Fruit fly (Drosophila melanogaster) whole organism, embryonic: ENCODE measurements around the gene CG13667.

ENCODE experiments used
- CG10209 ChIP-seq: fragments of 200-800 bp; sonication (Bioruptor generic); optimal IDR thresholded peaks from 3 replicates; lab custom pipeline; 2017; ENCODE audit warnings: missing biosample characterization, mild to moderate bottlenecking, missing genetic modification characterization, missing genetic modification reagents
- CG10274 ChIP-seq: fragments of 200-800 bp; sonication (Bioruptor generic); optimal IDR thresholded peaks from 3 replicates; lab custom pipeline; 2017; ENCODE audit warnings: missing biosample characterization, mild to moderate bottlenecking, missing genetic modification characterization
- CG10431 ChIP-seq: fragments of 200-800 bp; sonication (Bioruptor generic); optimal IDR thresholded peaks from 3 replicates; lab custom pipeline; 2018; ENCODE audit warnings: missing biosample characterization, mild to moderate bottlenecking, missing genetic modification characterization
- CG11247 ChIP-seq: fragments of 200-800 bp; sonication (Bioruptor generic); IDR thresholded peaks from 2 replicates; pipeline ENCODE4 v1.3.6; 2022; ENCODE audit warnings: missing biosample characterization, missing genetic modification characterization
- CG12236 ChIP-seq: fragments of 200-800 bp; sonication (Bioruptor generic); optimal IDR thresholded peaks from 2 replicates; lab custom pipeline; 2016; ENCODE audit warnings: missing biosample characterization, missing genetic modification characterization
- CG14710 ChIP-seq: fragments of 200-800 bp; sonication (Bioruptor generic); optimal IDR thresholded peaks from 3 replicates; lab custom pipeline; 2019; ENCODE audit warnings: missing biosample characterization, mild to moderate bottlenecking, missing genetic modification characterization, moderate library complexity
- CG18476 ChIP-seq: fragments of 200-800 bp; sonication (Bioruptor generic); optimal IDR thresholded peaks from 2 replicates; lab custom pipeline; 2016; ENCODE audit warnings: missing biosample characterization, mild to moderate bottlenecking, missing genetic modification characterization
- CG2875 ChIP-seq: fragments of 200-800 bp; sonication (Bioruptor generic); optimal IDR thresholded peaks from 2 replicates; lab custom pipeline; 2017; ENCODE audit warnings: missing biosample characterization, mild to moderate bottlenecking, missing genetic modification characterization, missing genetic modification reagents
- CG3065 ChIP-seq: fragments of 200-800 bp; sonication (Bioruptor generic); optimal IDR thresholded peaks from 2 replicates; lab custom pipeline; 2016; ENCODE audit warnings: missing biosample characterization, missing genetic modification characterization
- CG3163 ChIP-seq: fragments of 200-800 bp; sonication (Bioruptor generic); optimal IDR thresholded peaks from 3 replicates; lab custom pipeline; 2016; ENCODE audit warnings: missing biosample characterization, missing genetic modification characterization
- CG34376 ChIP-seq: fragments of 200-800 bp; sonication (Bioruptor generic); optimal IDR thresholded peaks from 2 replicates; lab custom pipeline; 2018; ENCODE audit warnings: missing biosample characterization, mild to moderate bottlenecking, missing genetic modification characterization
- CG34422 ChIP-seq: fragments of 200-800 bp; sonication (Bioruptor generic); IDR thresholded peaks from 3 replicates; pipeline ENCODE4 v1.3.6; 2022; ENCODE audit warnings: missing biosample characterization, missing genetic modification characterization
- CG4328 ChIP-seq: fragments of 200-800 bp; sonication (Bioruptor generic); optimal IDR thresholded peaks from 3 replicates; lab custom pipeline; 2017; ENCODE audit warnings: missing biosample characterization, missing genetic modification reagents, missing genetic modification characterization
- CG4404 ChIP-seq: fragments of 200-800 bp; sonication (Bioruptor generic); IDR thresholded peaks from 2 replicates; pipeline ENCODE4 v1.3.6; 2022; ENCODE audit warnings: missing biosample characterization, missing genetic modification characterization
- CG4854 ChIP-seq: fragments of 200-800 bp; sonication (Bioruptor generic); optimal IDR thresholded peaks from 2 replicates; lab custom pipeline; 2016; ENCODE audit warnings: missing biosample characterization, missing genetic modification characterization, inconsistent platforms
- CG7357 ChIP-seq: fragments of 200-800 bp; sonication (Bioruptor generic); IDR thresholded peaks from 3 replicates; pipeline ENCODE4 v1.3.6; 2022; ENCODE audit warnings: missing biosample characterization, missing genetic modification characterization
- CG9437 ChIP-seq: fragments of 200-800 bp; sonication (Bioruptor generic); optimal IDR thresholded peaks from 2 replicates; lab custom pipeline; 2018; ENCODE audit warnings: missing biosample characterization, mild to moderate bottlenecking, missing genetic modification characterization
- CG9876 ChIP-seq: fragments of 200-800 bp; sonication (Bioruptor generic); optimal IDR thresholded peaks from 2 replicates; lab custom pipeline; 2016; ENCODE audit warnings: missing biosample characterization, missing genetic modification characterization
- CrebB ChIP-seq: fragments of 200-800 bp; sonication (Bioruptor generic); optimal IDR thresholded peaks from 3 replicates; lab custom pipeline; 2018; ENCODE audit warnings: missing biosample characterization, mild to moderate bottlenecking, missing genetic modification characterization
- D19B ChIP-seq: fragments of 200-800 bp; sonication (Bioruptor generic); optimal IDR thresholded peaks from 2 replicates; lab custom pipeline; 2017; ENCODE audit warnings: missing biosample characterization, mild to moderate bottlenecking, missing genetic modification characterization
- Dfd ChIP-seq, 2 experiments: fragments of >200 bp; optimal IDR thresholded peaks; 2 replicates each; lab custom pipeline; 2017; ENCODE audit warnings: missing biosample characterization in 2 of 2, missing genetic modification characterization in 2 of 2
- Drgx ChIP-seq: fragments of 200-800 bp; sonication (Bioruptor generic); IDR thresholded peaks from 2 replicates; pipeline ENCODE4 v1.3.6; 2022; ENCODE audit warnings: missing biosample characterization, missing genetic modification characterization
- Fer3 ChIP-seq: fragments of 200-800 bp; sonication (Bioruptor generic); optimal IDR thresholded peaks from 2 replicates; lab custom pipeline; 2018; ENCODE audit warnings: missing biosample characterization, mild to moderate bottlenecking, missing genetic modification characterization, moderate library complexity
- Hmr ChIP-seq: fragments of 200-800 bp; sonication (Bioruptor generic); optimal IDR thresholded peaks from 3 replicates; lab custom pipeline; 2017; ENCODE audit warnings: mild to moderate bottlenecking, missing biosample characterization, missing genetic modification reagents, missing genetic modification characterization
- Hmx ChIP-seq: fragments of 200-800 bp; sonication (Bioruptor generic); optimal IDR thresholded peaks from 2 replicates; lab custom pipeline; 2016; ENCODE audit warnings: missing biosample characterization, missing genetic modification characterization
- Max ChIP-seq: fragments of 200-800 bp; sonication (Bioruptor generic); optimal IDR thresholded peaks from 2 replicates; lab custom pipeline; 2016; ENCODE audit warnings: missing biosample characterization, mild to moderate bottlenecking, missing genetic modification characterization
- Myb ChIP-seq: fragments of 200-800 bp; sonication (Bioruptor generic); optimal IDR thresholded peaks from 2 replicates; lab custom pipeline; 2016; ENCODE audit warnings: missing biosample characterization, missing genetic modification characterization
- NC2α ChIP-seq: fragments of 200-800 bp; sonication (Bioruptor generic); optimal IDR thresholded peaks from 2 replicates; lab custom pipeline; 2016; ENCODE audit warnings: missing biosample characterization, missing genetic modification characterization
- NC2β ChIP-seq: fragments of 200-800 bp; sonication (Bioruptor generic); optimal IDR thresholded peaks from 2 replicates; lab custom pipeline; 2016; ENCODE audit warnings: missing biosample characterization, missing genetic modification characterization
- NK7.1 ChIP-seq: fragments of 200-800 bp; sonication (Bioruptor generic); optimal IDR thresholded peaks from 3 replicates; lab custom pipeline; 2016; ENCODE audit warnings: missing biosample characterization, missing genetic modification characterization
- TFAM ChIP-seq: fragments of 200-800 bp; sonication (Bioruptor generic); optimal IDR thresholded peaks from 2 replicates; lab custom pipeline; 2017; ENCODE audit warnings: missing biosample characterization, missing genetic modification characterization, inconsistent platforms
- Xbp1 ChIP-seq: fragments of 200-800 bp; sonication (Bioruptor generic); optimal IDR thresholded peaks from 3 replicates; lab custom pipeline; 2016; ENCODE audit warnings: missing biosample characterization, mild to moderate bottlenecking, missing genetic modification characterization
- ap ChIP-seq: fragments of 200-800 bp; sonication (Bioruptor generic); IDR thresholded peaks from 2 replicates; pipeline ENCODE4 v1.3.6; 2022; ENCODE audit warnings: missing biosample characterization, missing genetic modification characterization
- bcd ChIP-seq: fragments of 200-800 bp; sonication (Bioruptor generic); optimal IDR thresholded peaks from 2 replicates; lab custom pipeline; 2017; ENCODE audit warnings: missing biosample characterization, mild to moderate bottlenecking, missing genetic modification characterization
- cato ChIP-seq: fragments of 200-800 bp; sonication (Bioruptor generic); optimal IDR thresholded peaks from 2 replicates; lab custom pipeline; 2016; ENCODE audit warnings: missing biosample characterization, missing genetic modification characterization, borderline replicate concordance
- chif ChIP-seq, 2 experiments: fragments of 200-800 bp; sonication (Bioruptor generic); optimal IDR thresholded peaks; 3 replicates each; lab custom pipeline; 2016; ENCODE audit warnings: missing biosample characterization in 2 of 2, missing genetic modification characterization in 2 of 2
- croc ChIP-seq: fragments of 200-800 bp; sonication (Bioruptor generic); conservative IDR thresholded peaks from 3 replicates; pipeline ENCODE4 v1.3.6; 2022; ENCODE audit warnings: missing biosample characterization, missing genetic modification characterization
- dm ChIP-seq: fragments of 200-800 bp; sonication (Bioruptor generic); optimal IDR thresholded peaks from 3 replicates; lab custom pipeline; 2016; ENCODE audit warnings: missing biosample characterization, missing genetic modification characterization
- eve ChIP-seq, 2 experiments: fragments of >200 bp; optimal IDR thresholded peaks; 2 replicates each; lab custom pipeline; 2017; ENCODE audit warnings: missing biosample characterization in 2 of 2, missing genetic modification characterization in 2 of 2
- ftz-f1 ChIP-seq: fragments of 200-800 bp; sonication (Bioruptor generic); optimal IDR thresholded peaks from 2 replicates; lab custom pipeline; 2016; ENCODE audit warnings: missing biosample characterization, missing genetic modification characterization
- gro ChIP-seq: fragments of 200-800 bp; sonication (Bioruptor generic); optimal IDR thresholded peaks from 2 replicates; lab custom pipeline; 2016; ENCODE audit warnings: missing biosample characterization, missing genetic modification characterization
- ham ChIP-seq: fragments of 200-800 bp; sonication (Bioruptor generic); IDR thresholded peaks from 2 replicates; pipeline ENCODE4 v1.3.6; 2022; ENCODE audit warnings: missing biosample characterization, missing genetic modification characterization
- hkb ChIP-seq, 2 experiments: fragments of 200-800 bp in 1 of 2; fragments of >200 bp in 1 of 2; sonication (Bioruptor generic) in 1 of 2; IDR thresholded peaks in 1 of 2; optimal IDR thresholded peaks in 1 of 2; 2 replicates each; pipeline versions ENCODE4 v1.3.6 to Lab custom; 2017 to 2022; ENCODE audit warnings: missing biosample characterization in 1 of 2, missing genetic modification characterization in 1 of 2
- kay ChIP-seq: fragments of 200-800 bp; sonication (Bioruptor generic); optimal IDR thresholded peaks from 2 replicates; lab custom pipeline; 2016; ENCODE audit warnings: missing biosample characterization, missing genetic modification characterization
- lbe ChIP-seq: fragments of 200-800 bp; sonication (Bioruptor generic); optimal IDR thresholded peaks from 2 replicates; lab custom pipeline; 2016; ENCODE audit warnings: missing biosample characterization, mild to moderate bottlenecking, missing genetic modification characterization
- pum ChIP-seq: fragments of 200-800 bp; sonication (Bioruptor generic); optimal IDR thresholded peaks from 2 replicates; lab custom pipeline; 2016; ENCODE audit warnings: missing biosample characterization, missing genetic modification characterization
- row ChIP-seq: fragments of 200-800 bp; sonication (Bioruptor generic); IDR thresholded peaks from 3 replicates; pipeline ENCODE4 v1.3.6; 2022; ENCODE audit warnings: missing biosample characterization, missing genetic modification characterization
- stwl ChIP-seq: fragments of 200-800 bp; sonication (Bioruptor generic); optimal IDR thresholded peaks from 3 replicates; lab custom pipeline; 2018; ENCODE audit warnings: missing biosample characterization, mild to moderate bottlenecking, missing genetic modification characterization, moderate library complexity
- trh ChIP-seq: fragments of 200-800 bp; sonication (Bioruptor generic); optimal IDR thresholded peaks from 2 replicates; lab custom pipeline; 2016; ENCODE audit warnings: missing biosample characterization, missing genetic modification characterization
- vvl ChIP-seq: fragments of 200-800 bp; sonication (Bioruptor generic); IDR thresholded peaks from 2 replicates; pipeline ENCODE4 v1.3.6; 2022; ENCODE audit warnings: missing biosample characterization, missing genetic modification characterization

Gene CG13667

dm6 chr3L:8449800-8450690, 44.8 kb downstream of the CG13667 start, which contains the start of gene Gug (continued):
- TF ChIP-seq lbe (GFP tag; lab: Kevin White, UChicago) = no peak
- TF ChIP-seq CG34376 (GFP tag; lab: Kevin White, UChicago) = peak; percentile 6
- no peak for TF ChIP-seq D19B (GFP tag; lab: Kevin White, UChicago)
- TF ChIP-seq croc (GFP tag; lab: Robert Waterston, UW) = no peak
- TF ChIP-seq CG14710 (tag; lab: Kevin White, UChicago) = peak; percentile 55
- TF ChIP-seq CG34422 (GFP tag; lab: Robert Waterston, UW) = peak; percentile 57; the same call in 2 of the 3 replicates
- no peak for TF ChIP-seq eve (GFP tag; optimal IDR thresholded peaks at IDR 0.05; lab: Kevin White, UChicago)
- no peak for TF ChIP-seq Xbp1 (GFP tag; lab: Kevin White, UChicago)
- TF ChIP-seq Max = no peak
- TF ChIP-seq pum = no peak
- peak; percentile 35 for TF ChIP-seq stwl (tag; lab: Kevin White, UChicago)
- no peak for TF ChIP-seq kay (GFP tag; lab: Kevin White, UChicago)
- TF ChIP-seq CG10431 (GFP tag; lab: Kevin White, UChicago) = no peak
- TF ChIP-seq CG3065 (GFP tag; lab: Kevin White, UChicago) = no peak
- TF ChIP-seq hkb (optimal IDR thresholded peaks at IDR 0.05; lab: Kevin White, UChicago) = peak; percentile 22
- no peak for TF ChIP-seq hkb (GFP tag; IDR thresholded peaks at IDR 0.05; lab: Robert Waterston, UW)
- TF ChIP-seq cato = no peak
- no peak for TF ChIP-seq CG7357 (GFP tag; lab: Robert Waterston, UW)
- TF ChIP-seq dm (GFP tag; lab: Kevin White, UChicago) = no peak
- no peak for TF ChIP-seq NK7.1 (GFP tag; lab: Kevin White, UChicago)
- TF ChIP-seq NC2α (GFP tag; lab: Kevin White, UChicago) = no peak
- TF ChIP-seq Dfd (GFP tag; optimal IDR thresholded peaks at IDR 0.05; lab: Kevin White, UChicago) = no peak
- no peak for TF ChIP-seq ham (GFP tag; lab: Robert Waterston, UW)
- TF ChIP-seq CG10209 (GFP tag; lab: Kevin White, UChicago) = no peak
- TF ChIP-seq CG12236 (GFP tag; lab: Kevin White, UChicago) = no peak
- no peak for TF ChIP-seq CG9876 (GFP tag; lab: Kevin White, UChicago)
- TF ChIP-seq ftz-f1 (GFP tag; lab: Kevin White, UChicago) = no peak
- TF ChIP-seq CG4404 (GFP tag; lab: Robert Waterston, UW) = no peak
- no peak for TF ChIP-seq CG2875 (GFP tag; lab: Kevin White, UChicago)
- no peak for TF ChIP-seq CG11247 (GFP tag; lab: Robert Waterston, UW)
- no peak for TF ChIP-seq CG4328
- TF ChIP-seq chif (GFP tag; optimal IDR thresholded peaks at IDR 0.05; lab: Kevin White, UChicago) = no peak
- TF ChIP-seq Myb (GFP tag; lab: Kevin White, UChicago) = no peak
- no peak for TF ChIP-seq Hmx (GFP tag; lab: Kevin White, UChicago)
- no peak for TF ChIP-seq Hmr (GFP tag; lab: Kevin White, UChicago)
- peak; percentile 41; the same call in 2 of the 3 replicates for TF ChIP-seq row
- peak; percentile 67 for TF ChIP-seq CG3163 (GFP tag; lab: Kevin White, UChicago)
- no peak for TF ChIP-seq NC2β (GFP tag; lab: Kevin White, UChicago)
- no peak for TF ChIP-seq TFAM
- no peak for TF ChIP-seq CG9437 (GFP tag; lab: Kevin White, UChicago)
- no peak for TF ChIP-seq CrebB
- no peak for TF ChIP-seq ap (GFP tag; lab: Robert Waterston, UW)
- TF ChIP-seq Fer3 (tag; lab: Kevin White, UChicago) = no peak
- TF ChIP-seq gro (GFP tag; lab: Kevin White, UChicago) = no peak
- no peak for TF ChIP-seq CG4854 (GFP tag; lab: Kevin White, UChicago)
- peak; percentile 96 for TF ChIP-seq Drgx (GFP tag; lab: Robert Waterston, UW)
- TF ChIP-seq trh (GFP tag; lab: Kevin White, UChicago) = no peak
- TF ChIP-seq CG18476 (GFP tag; lab: Kevin White, UChicago) = no peak
- TF ChIP-seq CG10274 = no peak
- TF ChIP-seq vvl = peak; percentile 20
- no peak for TF ChIP-seq bcd (GFP tag; lab: Kevin White, UChicago)
